Worm (Caenorhabditis elegans) whole organism, mixed stage, embryonic: Measurements from ENCODE around the gene T24C4.3.

Source experiments
- M03D4.4 ChIP-seq: sonication (generic microtip); optimal IDR thresholded peaks from 2 replicates; lab custom pipeline; 2017; ENCODE audit warnings: mild to moderate bottlenecking, missing genetic modification characterization, missing compliant biosample characterization
- bed-3 ChIP-seq: fragments of 200-800 bp; sonication (Bioruptor generic); optimal IDR thresholded peaks from 3 replicates; lab custom pipeline; 2018; ENCODE audit warnings: mild to moderate bottlenecking, missing genetic modification characterization, moderate library complexity, missing compliant biosample characterization
- blmp-1 ChIP-seq: fragments of 150-350 bp; optimal IDR thresholded peaks from 2 replicates; lab custom pipeline; 2014; ENCODE audit warnings: missing biosample characterization, missing genetic modification characterization
- ceh-39 ChIP-seq: fragments of 150-350 bp; optimal IDR thresholded peaks from 2 replicates; lab custom pipeline; 2014; ENCODE audit warnings: missing biosample characterization, missing genetic modification characterization
- ceh-43 ChIP-seq: fragments of 200-800 bp; sonication (Bioruptor generic); optimal IDR thresholded peaks from 2 replicates; lab custom pipeline; 2018; ENCODE audit warnings: mild to moderate bottlenecking, missing genetic modification characterization, moderate library complexity, missing compliant biosample characterization
- ceh-83 ChIP-seq: fragments of 200-800 bp; sonication (Bioruptor generic); optimal IDR thresholded peaks from 2 replicates; lab custom pipeline; 2018; ENCODE audit warnings: mild to moderate bottlenecking, missing genetic modification characterization, missing compliant biosample characterization
- ces-1 ChIP-seq: fragments of 150-350 bp; optimal IDR thresholded peaks from 2 replicates; lab custom pipeline; 2014; ENCODE audit warnings: missing biosample characterization, missing genetic modification reagents, missing genetic modification characterization
- cnd-1 ChIP-seq: fragments of 200-800 bp; sonication (Bioruptor generic); optimal IDR thresholded peaks from 2 replicates; lab custom pipeline; 2018; ENCODE audit warnings: mild to moderate bottlenecking, missing genetic modification characterization, missing compliant biosample characterization
- drap-1 ChIP-seq: fragments of 200-800 bp; sonication (Bioruptor generic); optimal IDR thresholded peaks from 3 replicates; lab custom pipeline; 2018; ENCODE audit warnings: mild to moderate bottlenecking, missing genetic modification characterization, missing compliant biosample characterization
- elt-1 ChIP-seq: sonication (generic microtip); optimal IDR thresholded peaks from 2 replicates; lab custom pipeline; 2017; ENCODE audit warnings: missing genetic modification characterization, mild to moderate bottlenecking, missing compliant biosample characterization, antibody characterized with exemption, moderate library complexity, borderline replicate concordance; ENCODE audit not compliant: insufficient read depth
- elt-3 ChIP-seq: fragments of 150-350 bp; optimal IDR thresholded peaks from 2 replicates; lab custom pipeline; 2014; ENCODE audit warnings: missing biosample characterization, missing genetic modification characterization
- flh-1 ChIP-seq: fragments of 200-800 bp; sonication (Bioruptor generic); optimal IDR thresholded peaks from 2 replicates; lab custom pipeline; 2018; ENCODE audit warnings: mild to moderate bottlenecking, missing genetic modification characterization, moderate library complexity, missing compliant biosample characterization
- ham-2 ChIP-seq: fragments of 200-800 bp; sonication (Bioruptor generic); optimal IDR thresholded peaks from 2 replicates; lab custom pipeline; 2018; ENCODE audit warnings: mild to moderate bottlenecking, missing genetic modification characterization, missing compliant biosample characterization
- hlh-1 ChIP-seq: fragments of 150-350 bp; optimal IDR thresholded peaks from 2 replicates; lab custom pipeline; 2014; ENCODE audit warnings: missing biosample characterization, missing genetic modification reagents, missing genetic modification characterization
- lin-13 ChIP-seq: fragments of 150-350 bp; optimal IDR thresholded peaks from 2 replicates; lab custom pipeline; 2014; ENCODE audit warnings: missing biosample characterization, missing genetic modification characterization
- lin-32 ChIP-seq: fragments of 200-800 bp; sonication (Bioruptor generic); optimal IDR thresholded peaks from 2 replicates; lab custom pipeline; 2018; ENCODE audit warnings: mild to moderate bottlenecking, missing genetic modification characterization, missing compliant biosample characterization
- lsy-2 ChIP-seq: fragments of 150-350 bp; optimal IDR thresholded peaks from 2 replicates; lab custom pipeline; 2014; ENCODE audit warnings: missing biosample characterization, missing genetic modification characterization
- mab-5 ChIP-seq: fragments of 150-350 bp; optimal IDR thresholded peaks from 2 replicates; lab custom pipeline; 2014; ENCODE audit warnings: missing biosample characterization, missing genetic modification characterization
- mep-1 ChIP-seq: fragments of 150-350 bp; optimal IDR thresholded peaks from 2 replicates; lab custom pipeline; 2017; ENCODE audit warnings: missing biosample characterization, missing genetic modification reagents, missing genetic modification characterization, inconsistent platforms
- mls-2 ChIP-seq: sonication (generic microtip); optimal IDR thresholded peaks from 2 replicates; lab custom pipeline; 2016; ENCODE audit warnings: mild to moderate bottlenecking, missing genetic modification characterization, moderate library complexity, missing compliant biosample characterization
- nhr-12 ChIP-seq: fragments of 150-350 bp; optimal IDR thresholded peaks from 2 replicates; lab custom pipeline; 2014; ENCODE audit warnings: missing biosample characterization, missing genetic modification characterization
- nhr-2 ChIP-seq: fragments of 150-350 bp; optimal IDR thresholded peaks from 2 replicates; lab custom pipeline; 2014; ENCODE audit warnings: missing biosample characterization, missing genetic modification characterization
- nhr-237 ChIP-seq: fragments of 150-350 bp; optimal IDR thresholded peaks from 2 replicates; lab custom pipeline; 2014; ENCODE audit warnings: missing biosample characterization, missing genetic modification characterization
- nhr-28 ChIP-seq: fragments of 150-350 bp; optimal IDR thresholded peaks from 2 replicates; lab custom pipeline; 2014; ENCODE audit warnings: missing biosample characterization, missing genetic modification characterization
- nhr-76 ChIP-seq: sonication (generic microtip); optimal IDR thresholded peaks from 2 replicates; lab custom pipeline; 2017; ENCODE audit warnings: missing biosample characterization, missing genetic modification characterization
- pha-4 ChIP-seq: fragments of 150-350 bp; optimal IDR thresholded peaks from 2 replicates; lab custom pipeline; 2018; ENCODE audit warnings: missing biosample characterization, missing genetic modification reagents, missing genetic modification characterization
- sem-2 ChIP-seq: fragments of 200-800 bp; sonication (Bioruptor generic); optimal IDR thresholded peaks from 2 replicates; lab custom pipeline; 2018; ENCODE audit warnings: mild to moderate bottlenecking, missing genetic modification characterization, missing compliant biosample characterization
- snpc-4 ChIP-seq: fragments of 150-350 bp; optimal IDR thresholded peaks from 2 replicates; lab custom pipeline; 2014; ENCODE audit warnings: missing biosample characterization, missing genetic modification characterization
- sptf-1 ChIP-seq: sonication (generic microtip); optimal IDR thresholded peaks from 2 replicates; lab custom pipeline; 2017; ENCODE audit warnings: mild to moderate bottlenecking, missing genetic modification characterization, moderate library complexity, missing compliant biosample characterization
- tbx-8 ChIP-seq: fragments of 200-800 bp; sonication (Bioruptor generic); optimal IDR thresholded peaks from 2 replicates; lab custom pipeline; 2018; ENCODE audit warnings: mild to moderate bottlenecking, missing genetic modification characterization, moderate library complexity, missing compliant biosample characterization
- unc-120 ChIP-seq: sonication (generic microtip); optimal IDR thresholded peaks from 2 replicates; lab custom pipeline; 2017; ENCODE audit warnings: missing genetic modification characterization, missing compliant biosample characterization; ENCODE audit not compliant: poor library complexity, severe bottlenecking
- unc-39 ChIP-seq: fragments of 150-350 bp; optimal IDR thresholded peaks from 2 replicates; lab custom pipeline; 2014; ENCODE audit warnings: missing biosample characterization, missing genetic modification characterization
- unc-62 ChIP-seq: fragments of 150-350 bp; optimal IDR thresholded peaks from 2 replicates; lab custom pipeline; 2014; ENCODE audit warnings: missing biosample characterization, missing genetic modification reagents, missing genetic modification characterization
- zip-8 ChIP-seq: fragments of 150-350 bp; optimal IDR thresholded peaks from 2 replicates; lab custom pipeline; 2014; ENCODE audit warnings: missing biosample characterization, missing genetic modification characterization
- ztf-11 ChIP-seq: fragments of 150-350 bp; optimal IDR thresholded peaks from 2 replicates; lab custom pipeline; 2014; ENCODE audit warnings: missing biosample characterization, missing genetic modification characterization

The T24C4.3 gene

DNA sequence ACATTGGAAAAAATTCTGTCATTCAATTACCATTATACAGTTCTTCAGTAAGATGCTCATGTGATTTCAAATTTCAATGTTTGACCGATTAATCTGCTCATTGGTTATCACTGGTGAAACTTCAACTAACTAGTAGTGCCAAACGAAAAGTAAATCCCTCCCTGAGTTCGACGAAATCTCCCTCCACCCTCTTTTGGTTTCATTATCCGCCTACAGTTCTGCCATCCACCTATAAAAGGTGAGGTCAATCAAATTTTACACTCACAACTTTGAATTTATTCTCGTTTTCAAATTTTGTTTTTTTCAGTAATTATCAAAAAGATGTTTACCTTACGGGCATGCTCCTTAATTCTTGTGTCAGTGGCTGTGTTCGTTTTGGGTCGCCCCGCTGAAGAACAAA lies 29.6 kb downstream of the T24C4.3 start, which contains the start of gene far-8:
far-8 (plus strand) TSS at position 301 of the 400 bp plus-strand sequence.
- no peak for TF ChIP-seq ham-2 (GFP tag; lab: Kevin White, UChicago)
- no peak for TF ChIP-seq sem-2 (GFP tag; lab: Kevin White, UChicago)
- TF ChIP-seq pha-4 (tag; lab: Kevin White, UChicago), result no peak
- no peak for TF ChIP-seq nhr-28
- no peak for TF ChIP-seq lin-13 (tag; lab: Kevin White, UChicago)
- TF ChIP-seq lsy-2 (tag; lab: Kevin White, UChicago), result no peak
- no peak for TF ChIP-seq mls-2 (tag; lab: Kevin White, UChicago)
- TF ChIP-seq ceh-39 (tag; lab: Kevin White, UChicago), result no peak
- TF ChIP-seq sptf-1 (tag; lab: Kevin White, UChicago), result no peak

DNA sequence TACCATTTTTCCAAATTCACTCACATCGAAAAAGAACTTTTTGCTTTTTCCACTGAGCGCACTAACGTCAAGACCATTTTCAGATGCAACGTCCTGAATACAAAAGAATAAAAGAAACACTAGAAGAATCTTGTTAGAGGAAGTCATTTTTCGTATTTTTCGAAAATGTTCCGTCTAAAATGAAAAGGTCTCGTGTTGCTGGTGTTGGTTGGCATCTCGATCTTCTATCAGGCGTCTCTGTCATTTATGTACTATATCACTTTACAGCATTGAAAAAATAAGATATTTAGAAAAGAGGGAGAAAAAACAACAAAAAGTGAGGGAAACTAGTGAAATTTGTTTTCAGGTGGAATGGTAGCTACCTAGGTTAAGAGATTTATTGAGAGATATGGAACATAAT lies 31.1 kb downstream of the T24C4.3 start, which contains the start of gene K02F3.9:
K02F3.9 (minus strand) TSS at position 190 of the 400 bp plus-strand sequence.
- TF ChIP-seq unc-120, result no peak
- no peak for TF ChIP-seq nhr-2 (tag; lab: Kevin White, UChicago)
- no peak for TF ChIP-seq M03D4.4 (tag; lab: Kevin White, UChicago)
- TF ChIP-seq mls-2 (tag; lab: Kevin White, UChicago), result no peak
- TF ChIP-seq lin-13 (tag; lab: Kevin White, UChicago), result no peak
- TF ChIP-seq blmp-1 (tag; lab: Kevin White, UChicago), result no peak
- TF ChIP-seq nhr-28, result no peak
- no peak for TF ChIP-seq unc-62
- no peak for TF ChIP-seq sptf-1 (tag; lab: Kevin White, UChicago)
- TF ChIP-seq ceh-43 (GFP tag; lab: Kevin White, UChicago), result no peak
- no peak for TF ChIP-seq elt-3 (tag; lab: Kevin White, UChicago)
- TF ChIP-seq hlh-1, result no peak
- no peak for TF ChIP-seq nhr-237

- TF ChIP-seq unc-120 (no peak), nhr-2 (tag; lab: Kevin White, UChicago) (no peak), nhr-76 (tag; lab: Kevin White, UChicago) (no peak), tbx-8 (GFP tag; lab: Kevin White, UChicago) (no peak), unc-62 (no peak), ham-2 (GFP tag; lab: Kevin White, UChicago) (no peak), bed-3 (GFP tag; lab: Kevin White, UChicago) (no peak), unc-39 (tag; lab: Kevin White, UChicago) (no peak), ceh-39 (tag; lab: Kevin White, UChicago) (no peak), nhr-237 (no peak), mls-2 (tag; lab: Kevin White, UChicago) (no peak), M03D4.4 (tag; lab: Kevin White, UChicago) (no peak), pha-4 (tag; lab: Kevin White, UChicago) (no peak), ztf-11 (tag; lab: Kevin White, UChicago) (no peak), lin-32 (GFP tag; lab: Kevin White, UChicago) (no peak), snpc-4 (tag; lab: Kevin White, UChicago) (no peak), ceh-43 (GFP tag; lab: Kevin White, UChicago) (no peak), elt-1 (tag; lab: Kevin White, UChicago) (no peak), lin-13 (tag; lab: Kevin White, UChicago) (no peak), drap-1 (GFP tag; lab: Kevin White, UChicago) (no peak)
Measured at ce11 chrIII:839491-839890, 32.8 kb downstream of the T24C4.3 start, which contains the start of gene dos-3. dos-3 (minus strand) TSS chrIII:839591.

ce11 chrIII:835713-836278 lies 36.5 kb downstream of the T24C4.3 start:
- TF ChIP-seq hlh-1, result no peak
- TF ChIP-seq nhr-237, result peak; percentile 60
- TF ChIP-seq elt-3 (tag; lab: Kevin White, UChicago), result peak; percentile 85
- TF ChIP-seq mep-1 (tag; lab: Kevin White, UChicago), result no peak
- peak; percentile 38 for TF ChIP-seq bed-3 (GFP tag; lab: Kevin White, UChicago)
- TF ChIP-seq elt-1 (tag; lab: Kevin White, UChicago), result no peak
- peak; percentile 88 for TF ChIP-seq sptf-1 (tag; lab: Kevin White, UChicago)
- TF ChIP-seq zip-8, result no peak
- TF ChIP-seq lin-13 (tag; lab: Kevin White, UChicago), result no peak
- TF ChIP-seq cnd-1 (tag; lab: Kevin White, UChicago), result peak; percentile 40
- no peak for TF ChIP-seq nhr-2 (tag; lab: Kevin White, UChicago)
- TF ChIP-seq pha-4 (tag; lab: Kevin White, UChicago), result peak; percentile 20
- no peak for TF ChIP-seq mab-5
- peak; percentile 4 for TF ChIP-seq lsy-2 (tag; lab: Kevin White, UChicago)
- TF ChIP-seq snpc-4 (tag; lab: Kevin White, UChicago), result no peak
- peak; percentile 66 for TF ChIP-seq tbx-8 (GFP tag; lab: Kevin White, UChicago)
- TF ChIP-seq unc-62, result peak; percentile 14
- peak; percentile 57 for TF ChIP-seq M03D4.4 (tag; lab: Kevin White, UChicago)
- TF ChIP-seq mls-2 (tag; lab: Kevin White, UChicago), result peak; percentile 79
- no peak for TF ChIP-seq ztf-11 (tag; lab: Kevin White, UChicago)
- TF ChIP-seq lin-32 (GFP tag; lab: Kevin White, UChicago), result peak; percentile 3
- peak; percentile 64 for TF ChIP-seq ceh-83 (GFP tag; lab: Kevin White, UChicago)
- TF ChIP-seq flh-1 (GFP tag; lab: Kevin White, UChicago), result peak; percentile 69
- no peak for TF ChIP-seq nhr-12 (tag; lab: Kevin White, UChicago)
- peak; percentile 48 for TF ChIP-seq ceh-43 (GFP tag; lab: Kevin White, UChicago)
- TF ChIP-seq ceh-39 (tag; lab: Kevin White, UChicago), result no peak
- no peak for TF ChIP-seq nhr-76 (tag; lab: Kevin White, UChicago)
- no peak for TF ChIP-seq blmp-1 (tag; lab: Kevin White, UChicago)
- TF ChIP-seq unc-39 (tag; lab: Kevin White, UChicago), result peak; percentile 50
- peak; percentile 46 for TF ChIP-seq ces-1 (GFP tag; lab: Kevin White, UChicago)
- TF ChIP-seq drap-1 (GFP tag; lab: Kevin White, UChicago), result peak; percentile 76
- TF ChIP-seq sem-2 (GFP tag; lab: Kevin White, UChicago), result peak; percentile 62
- peak; percentile 53 for TF ChIP-seq unc-120
- TF ChIP-seq nhr-28, result no peak
- peak; percentile 47 for TF ChIP-seq ham-2 (GFP tag; lab: Kevin White, UChicago)
